Fruit fly (Drosophila melanogaster) Kc167 (cell line): ENCODE data around the gene CG14294.

Experiments
- Myc ChIP-seq: fragments of >200 bp; optimal IDR thresholded peaks from 2 replicates; lab custom pipeline; 2017; ENCODE audit warnings: missing external identifiers
- Sin3A ChIP-seq: fragments of >200 bp; optimal IDR thresholded peaks from 2 replicates; lab custom pipeline; 2018; ENCODE audit warnings: missing external identifiers
- insv ChIP-seq: fragments of >200 bp; optimal IDR thresholded peaks from 3 replicates; lab custom pipeline; 2018; ENCODE audit warnings: missing external identifiers
- ttk ChIP-seq: sonication (Bioruptor generic); optimal IDR thresholded peaks from 2 replicates; lab custom pipeline; 2017; ENCODE audit warnings: missing external identifiers

dm6 chr3R:18897821-18898220, 4.2 kb downstream of the CG14294 start, which contains the start of gene CG14297:
- TF ChIP-seq Sin3A (no peak), ttk (lab: Kevin White, UChicago) (no peak), insv (no peak), Myc (no peak)
